Fruit fly (Drosophila melanogaster) whole organism, pupa: ENCODE results near the gene CG6409.
A peak's percentile ranks its signal among the peaks of the same experiment; 100 is the strongest.

Source experiments
- CG10348 ChIP-seq: fragments of 200-800 bp; sonication (Bioruptor generic); IDR thresholded peaks from 2 replicates; pipeline ENCODE4 v1.3.6; 2022; ENCODE audit warnings: missing biosample characterization, missing genetic modification characterization
- CG12605 ChIP-seq: fragments of 200-800 bp; sonication (Bioruptor generic); IDR thresholded peaks from 2 replicates; pipeline ENCODE4 v1.3.6; 2022; ENCODE audit warnings: missing biosample characterization, missing genetic modification characterization
- CG13204 ChIP-seq: fragments of 200-800 bp; sonication (Bioruptor generic); optimal IDR thresholded peaks from 2 replicates; lab custom pipeline; 2018; ENCODE audit warnings: missing biosample characterization, mild to moderate bottlenecking, missing genetic modification characterization, moderate library complexity
- CG14655 ChIP-seq: fragments of 200-800 bp; sonication (Bioruptor generic); optimal IDR thresholded peaks from 3 replicates; lab custom pipeline; 2017; ENCODE audit warnings: mild to moderate bottlenecking, missing biosample characterization, missing genetic modification reagents, missing genetic modification characterization
- CG15710 ChIP-seq: fragments of 200-800 bp; sonication (Bioruptor generic); optimal IDR thresholded peaks from 2 replicates; lab custom pipeline; 2018; ENCODE audit warnings: missing biosample characterization, mild to moderate bottlenecking, missing genetic modification characterization, moderate library complexity
- CG17806 ChIP-seq: fragments of 200-800 bp; sonication (Bioruptor generic); optimal IDR thresholded peaks from 2 replicates; lab custom pipeline; 2018; ENCODE audit warnings: missing biosample characterization, mild to moderate bottlenecking, missing genetic modification characterization, moderate library complexity
- CG32121 ChIP-seq: fragments of 200-800 bp; sonication (Bioruptor generic); IDR thresholded peaks from 2 replicates; pipeline ENCODE4 v1.3.6; 2022; ENCODE audit warnings: missing biosample characterization, missing genetic modification characterization
- CG34367 ChIP-seq: fragments of 200-800 bp; sonication (Bioruptor generic); optimal IDR thresholded peaks from 2 replicates; lab custom pipeline; 2018; ENCODE audit warnings: missing biosample characterization, mild to moderate bottlenecking, missing genetic modification characterization
- CG4496 ChIP-seq: fragments of 200-800 bp; sonication (Bioruptor generic); IDR thresholded peaks from 3 replicates; pipeline ENCODE4 v1.3.6; 2022; ENCODE audit warnings: missing biosample characterization, missing genetic modification characterization
- CG8159 ChIP-seq: fragments of 200-800 bp; sonication (Bioruptor generic); optimal IDR thresholded peaks from 3 replicates; lab custom pipeline; 2018; ENCODE audit warnings: missing biosample characterization, mild to moderate bottlenecking, missing genetic modification characterization, moderate library complexity
- CG8301 ChIP-seq: fragments of 200-800 bp; sonication (Bioruptor generic); optimal IDR thresholded peaks from 2 replicates; lab custom pipeline; 2018; ENCODE audit warnings: missing biosample characterization, mild to moderate bottlenecking, missing genetic modification characterization
- CG9948 ChIP-seq: fragments of 200-800 bp; sonication (Bioruptor generic); optimal IDR thresholded peaks from 2 replicates; lab custom pipeline; 2018; ENCODE audit warnings: missing biosample characterization, mild to moderate bottlenecking, missing genetic modification characterization, moderate library complexity
- D1 ChIP-seq: fragments of 200-800 bp; sonication (Bioruptor generic); optimal IDR thresholded peaks from 2 replicates; lab custom pipeline; 2018; ENCODE audit warnings: missing biosample characterization, mild to moderate bottlenecking, missing genetic modification characterization, moderate library complexity
- EcR ChIP-seq: fragments of 200-800 bp; sonication (Bioruptor generic); optimal IDR thresholded peaks from 3 replicates; lab custom pipeline; 2019; ENCODE audit warnings: missing biosample characterization, missing genetic modification characterization, mild to moderate bottlenecking, moderate library complexity, missing genetic modification reagents
- Ets98B ChIP-seq: fragments of 200-800 bp; sonication (Bioruptor generic); IDR thresholded peaks from 2 replicates; pipeline ENCODE4 v1.3.6; 2022; ENCODE audit warnings: missing biosample characterization, missing genetic modification characterization
- Pif1A ChIP-seq: fragments of 200-800 bp; sonication (Bioruptor generic); optimal IDR thresholded peaks from 3 replicates; lab custom pipeline; 2016; ENCODE audit warnings: missing biosample characterization, missing genetic modification characterization
- Pif1B ChIP-seq: fragments of 200-800 bp; sonication (Bioruptor generic); optimal IDR thresholded peaks from 3 replicates; lab custom pipeline; 2016; ENCODE audit warnings: missing biosample characterization, missing genetic modification characterization
- Snoo ChIP-seq: fragments of 200-800 bp; sonication (Bioruptor generic); optimal IDR thresholded peaks from 3 replicates; lab custom pipeline; 2017; ENCODE audit warnings: missing biosample characterization, mild to moderate bottlenecking, missing genetic modification characterization, inconsistent platforms
- fd96Ca ChIP-seq: fragments of 200-800 bp; sonication (Bioruptor generic); IDR thresholded peaks from 3 replicates; pipeline ENCODE4 v1.3.6; 2022; ENCODE audit warnings: missing biosample characterization, missing genetic modification characterization
- gl ChIP-seq: fragments of 200-800 bp; sonication (Bioruptor generic); optimal IDR thresholded peaks from 2 replicates; lab custom pipeline; 2018; ENCODE audit warnings: missing biosample characterization, mild to moderate bottlenecking, missing genetic modification characterization
- rn ChIP-seq: fragments of 200-800 bp; sonication (Bioruptor generic); IDR thresholded peaks from 2 replicates; pipeline ENCODE4 v1.3.6; 2022; ENCODE audit warnings: missing biosample characterization, missing genetic modification characterization

The CG6409 gene

dm6 chr3L:10882336-10883040, at the start of gene CG6409, which contains the start of gene galla-2:
TSS of gene CG6409 (minus strand) at chr3L:10882386.
TSS of gene galla-2 (plus strand) at chr3L:10882890.
- TF ChIP-seq EcR (GFP tag; lab: Kevin White, UChicago): no peak
- peak; percentile 12 for TF ChIP-seq CG15710 (tag; lab: Kevin White, UChicago)

- peak; percentile 48 for TF ChIP-seq gl
- TF ChIP-seq EcR (GFP tag; lab: Kevin White, UChicago): no peak
- TF ChIP-seq CG14655 (GFP tag; lab: Kevin White, UChicago): peak; percentile 89
- peak; percentile 67 for TF ChIP-seq Ets98B (GFP tag; lab: Robert Waterston, UW)
- peak; percentile 79 for TF ChIP-seq CG15710 (tag; lab: Kevin White, UChicago)
- peak; percentile 59 for TF ChIP-seq fd96Ca (GFP tag; lab: Robert Waterston, UW)
- TF ChIP-seq CG10348 (GFP tag; lab: Robert Waterston, UW): no peak
- peak; percentile 18 for TF ChIP-seq Snoo (tag; lab: Kevin White, UChicago)
- TF ChIP-seq CG12605: peak; percentile 68
- peak; percentile 84 for TF ChIP-seq CG32121 (GFP tag; lab: Robert Waterston, UW)
- TF ChIP-seq Pif1A (GFP tag; lab: Kevin White, UChicago): peak; percentile 69
- TF ChIP-seq CG34367: peak; percentile 75
- TF ChIP-seq CG17806 (tag; lab: Kevin White, UChicago): peak; percentile 81
- TF ChIP-seq Pif1B (GFP tag; lab: Kevin White, UChicago): peak; percentile 55
- TF ChIP-seq CG13204 (GFP tag; lab: Kevin White, UChicago): peak; percentile 7
- peak; percentile 89 for TF ChIP-seq CG9948
- peak; percentile 85 for TF ChIP-seq CG8301 (tag; lab: Kevin White, UChicago)
- peak; percentile 82 for TF ChIP-seq CG4496 (GFP tag; lab: Robert Waterston, UW)
- TF ChIP-seq rn (GFP tag; lab: Robert Waterston, UW): peak; percentile 8; the same call in 1 of the 2 replicates
- peak; percentile 75 for TF ChIP-seq CG8159 (tag; lab: Kevin White, UChicago)
- peak; percentile 60 for TF ChIP-seq D1 (tag; lab: Kevin White, UChicago)
These were observed 49.2 kb upstream of the CG6409 start for dm6 chr3L:10931430-10931829.

dm6 chr3L:10928801-10929200, 46.6 kb upstream of the CG6409 start:
- TF ChIP-seq Pif1A (GFP tag; lab: Kevin White, UChicago): peak; percentile 45
- TF ChIP-seq CG8301 (tag; lab: Kevin White, UChicago): peak; percentile 94
- TF ChIP-seq CG34367: peak; percentile 3
- peak; percentile 95 for TF ChIP-seq D1 (tag; lab: Kevin White, UChicago)
- TF ChIP-seq rn (GFP tag; lab: Robert Waterston, UW): peak; percentile 63
- TF ChIP-seq CG15710 (tag; lab: Kevin White, UChicago): peak; percentile 88
- peak; percentile 84 for TF ChIP-seq CG32121 (GFP tag; lab: Robert Waterston, UW)
- peak; percentile 90 for TF ChIP-seq Snoo (tag; lab: Kevin White, UChicago)
- TF ChIP-seq CG12605: 0 out of 2 replicates have a peak, but pooled peaks have one; percentile 27
- peak; percentile 95 for TF ChIP-seq CG8159 (tag; lab: Kevin White, UChicago)
- TF ChIP-seq CG9948: peak; percentile 96
- TF ChIP-seq Pif1B (GFP tag; lab: Kevin White, UChicago): peak; percentile 13
- TF ChIP-seq CG4496 (GFP tag; lab: Robert Waterston, UW): peak; percentile 61; the same call in 2 of the 3 replicates
- TF ChIP-seq fd96Ca (GFP tag; lab: Robert Waterston, UW): peak; percentile 54; the same call in 1 of the 3 replicates
- peak; percentile 9 for TF ChIP-seq CG13204 (GFP tag; lab: Kevin White, UChicago)
- TF ChIP-seq CG17806 (tag; lab: Kevin White, UChicago): peak; percentile 94
- no peak for TF ChIP-seq Ets98B (GFP tag; lab: Robert Waterston, UW)
- TF ChIP-seq CG10348 (GFP tag; lab: Robert Waterston, UW): no peak
- TF ChIP-seq CG14655 (GFP tag; lab: Kevin White, UChicago): peak; percentile 91
- TF ChIP-seq gl: peak; percentile 88
- no peak for TF ChIP-seq EcR (GFP tag; lab: Kevin White, UChicago)

dm6 chr3L:10927953-10928352, 45.8 kb upstream of the CG6409 start:
- TF ChIP-seq CG4496 (GFP tag; lab: Robert Waterston, UW) (peak; percentile 38; the same call in 2 of the 3 replicates), CG8159 (tag; lab: Kevin White, UChicago) (peak; percentile 72), D1 (tag; lab: Kevin White, UChicago) (no peak), CG14655 (GFP tag; lab: Kevin White, UChicago) (peak; percentile 64), CG12605 (0 out of 2 replicates have a peak, but pooled peaks have one; percentile 28), CG8301 (tag; lab: Kevin White, UChicago) (peak; percentile 50), CG32121 (GFP tag; lab: Robert Waterston, UW) (peak; percentile 53; the same call in 1 of the 2 replicates), CG15710 (tag; lab: Kevin White, UChicago) (peak; percentile 60), CG13204 (GFP tag; lab: Kevin White, UChicago) (peak; percentile 41), CG9948 (peak; percentile 48), rn (GFP tag; lab: Robert Waterston, UW) (peak; percentile 32; the same call in 1 of the 2 replicates), CG10348 (GFP tag; lab: Robert Waterston, UW) (no peak), fd96Ca (GFP tag; lab: Robert Waterston, UW) (no peak), Ets98B (GFP tag; lab: Robert Waterston, UW) (peak; percentile 62), Snoo (tag; lab: Kevin White, UChicago) (peak; percentile 17), CG17806 (tag; lab: Kevin White, UChicago) (peak; percentile 68), CG34367 (peak; percentile 47), Pif1A (GFP tag; lab: Kevin White, UChicago) (peak; percentile 57), Pif1B (GFP tag; lab: Kevin White, UChicago) (peak; percentile 51), gl (no peak)

dm6 chr3L:10927349-10927748, 45.2 kb upstream of the CG6409 start:
- TF ChIP-seq EcR (GFP tag; lab: Kevin White, UChicago): no peak
- no peak for TF ChIP-seq CG9948
- no peak for TF ChIP-seq gl
- TF ChIP-seq CG17806 (tag; lab: Kevin White, UChicago): no peak
- TF ChIP-seq CG8301 (tag; lab: Kevin White, UChicago): no peak
- no peak for TF ChIP-seq fd96Ca (GFP tag; lab: Robert Waterston, UW)
- no peak for TF ChIP-seq CG14655 (GFP tag; lab: Kevin White, UChicago)
